Fruit fly (Drosophila melanogaster) whole organism, wandering third instar larva: ENCODE measurements around the gene dunk.

ENCODE experiments used
- GATAd ChIP-seq: sonication (Bioruptor generic); optimal IDR thresholded peaks from 2 replicates; lab custom pipeline; 2016; ENCODE audit warnings: missing biosample characterization, missing genetic modification characterization
- Hr78 ChIP-seq: fragments of >200 bp; optimal IDR thresholded peaks from 2 replicates; lab custom pipeline; 2017; ENCODE audit warnings: missing biosample characterization, missing genetic modification characterization
- Myc ChIP-seq: fragments of >200 bp; optimal IDR thresholded peaks from 2 replicates; lab custom pipeline; 2017
- Rel ChIP-seq, 2 experiments: fragments of 200-800 bp; sonication (Bioruptor generic) in 1 of 2; optimal IDR thresholded peaks; 2 replicates in 1 of 2; 3 replicates in 1 of 2; lab custom pipeline; 2016 to 2019; ENCODE audit warnings: mild to moderate bottlenecking in 2 of 2, missing biosample characterization in 2 of 2, missing genetic modification characterization in 2 of 2, moderate library complexity in 1 of 2
- h ChIP-seq: fragments of 200-800 bp; sonication (Bioruptor generic); optimal IDR thresholded peaks from 3 replicates; lab custom pipeline; 2016; ENCODE audit warnings: missing biosample characterization, mild to moderate bottlenecking, missing genetic modification characterization
- psq ChIP-seq: fragments of 200-800 bp; sonication (Bioruptor generic); optimal IDR thresholded peaks from 3 replicates; lab custom pipeline; 2017; ENCODE audit warnings: missing biosample characterization, mild to moderate bottlenecking, missing genetic modification characterization, moderate library complexity

- TF ChIP-seq h (GFP tag; lab: Kevin White, UChicago), result no peak
- TF ChIP-seq Hr78 (GFP tag; lab: Kevin White, UChicago), result no peak
- no peak for TF ChIP-seq GATAd (GFP tag; lab: Kevin White, UChicago)
- no peak for TF ChIP-seq Myc
- TF ChIP-seq psq (GFP tag; lab: Kevin White, UChicago), result no peak
- no peak for TF ChIP-seq Rel (GFP tag; optimal IDR thresholded peaks at IDR 0.05; lab: Kevin White, UChicago)
- no peak for TF ChIP-seq Rel (tag; optimal IDR thresholded peaks at IDR 0.05; lab: Kevin White, UChicago)
These were observed 23.7 kb downstream of the dunk start, which contains the start of gene CG3635 for dm6 chr2L:22175101-22175500.
